Worm (Caenorhabditis elegans): ENCODE measurements around the gene D1054.9.

ce11 chrV:10811763-10812162, 20.9 kb upstream of the D1054.9 start, which contains the start of gene C29A12.22:
- TF ChIP-seq atf-7 (tag; optimal IDR thresholded peaks at IDR 0.05): no peak
- TF ChIP-seq aptf-3 (GFP tag; IDR thresholded peaks at IDR 0.05): no peak
- no peak for TF ChIP-seq ccch-3 (GFP tag; optimal IDR thresholded peaks at IDR 0.05)
- no peak for TF ChIP-seq T07F8.4 (tag; optimal IDR thresholded peaks at IDR 0.05)
- no peak for TF ChIP-seq snpc-1.3 (tag; optimal IDR thresholded peaks at IDR 0.05; ENCODE audit: insufficient read depth)
- TF ChIP-seq lsy-27 (tag; optimal IDR thresholded peaks at IDR 0.05; ENCODE audit: borderline replicate concordance, insufficient read depth): no peak
- TF ChIP-seq lin-40 (tag; optimal IDR thresholded peaks at IDR 0.05): no peak
- TF ChIP-seq ztf-3 (GFP tag; optimal IDR thresholded peaks at IDR 0.05): no peak
- no peak for TF ChIP-seq aptf-2 (GFP tag; conservative IDR thresholded peaks at IDR 0.05)
- TF ChIP-seq F37B4.10 (GFP tag; IDR thresholded peaks at IDR 0.05): no peak

All from whole organism, young adult.